Fruit fly (Drosophila melanogaster) ovary, adult (tissue): Measurements from ENCODE around the gene hiro.

Source experiments
- CG17801 ChIP-seq: fragments of 200-800 bp; optimal IDR thresholded peaks from 2 replicates; lab custom pipeline; 2019; ENCODE audit warnings: missing biosample characterization, mild to moderate bottlenecking, missing genetic modification characterization, moderate library complexity; ENCODE audit not compliant: partially characterized antibody

The hiro gene

dm6 chr3L:700160-700917, 12.6 kb upstream of the hiro start:
- TF ChIP-seq CG17801 (GFP tag; lab: Kevin White, UChicago), result no peak

DNA sequence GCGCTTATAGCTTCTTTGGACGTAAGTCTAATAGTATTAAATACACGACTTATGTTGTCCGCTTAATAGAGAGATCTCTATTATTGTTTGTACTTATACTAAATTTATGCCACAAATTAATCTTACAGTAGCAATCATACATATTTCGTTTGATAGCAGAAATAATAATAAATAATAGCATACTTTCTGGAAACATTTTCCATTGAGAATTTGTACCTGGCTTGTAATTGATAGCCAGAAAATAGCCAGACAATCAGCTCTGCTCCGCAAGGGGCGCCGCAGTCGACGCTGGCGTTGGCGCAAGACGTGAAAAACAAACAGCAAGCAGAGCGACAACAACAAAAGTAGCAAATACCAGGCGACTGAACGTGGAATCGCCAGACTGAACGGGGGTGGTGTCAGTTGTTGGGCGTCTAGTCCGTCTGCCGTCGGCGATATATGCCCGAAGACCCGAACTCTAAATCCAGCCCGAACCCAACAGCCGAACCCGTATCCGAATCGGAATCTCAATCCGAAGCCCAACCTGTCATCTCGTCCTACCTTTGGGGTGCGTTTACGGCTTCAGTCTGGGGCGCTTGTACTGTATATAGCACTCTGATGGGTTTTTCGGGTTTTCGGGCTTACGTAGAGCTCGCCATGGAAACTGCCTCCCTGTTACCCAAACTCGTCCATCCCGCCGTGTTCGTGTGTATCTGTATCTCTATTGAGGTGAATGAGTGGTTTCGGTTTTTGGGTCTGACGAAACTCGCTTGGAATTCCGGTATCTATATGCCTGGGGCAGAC, 11.8 kb upstream of the hiro start:
- TF ChIP-seq CG17801 (GFP tag; lab: Kevin White, UChicago), result no peak

- no peak for TF ChIP-seq CG17801 (GFP tag; lab: Kevin White, UChicago)
These were observed 11.1 kb upstream of the hiro start, which contains the start of gene CG13894 for dm6 chr3L:698748-699367. Gene CG13894 (minus strand): TSS chr3L:699144.

DNA sequence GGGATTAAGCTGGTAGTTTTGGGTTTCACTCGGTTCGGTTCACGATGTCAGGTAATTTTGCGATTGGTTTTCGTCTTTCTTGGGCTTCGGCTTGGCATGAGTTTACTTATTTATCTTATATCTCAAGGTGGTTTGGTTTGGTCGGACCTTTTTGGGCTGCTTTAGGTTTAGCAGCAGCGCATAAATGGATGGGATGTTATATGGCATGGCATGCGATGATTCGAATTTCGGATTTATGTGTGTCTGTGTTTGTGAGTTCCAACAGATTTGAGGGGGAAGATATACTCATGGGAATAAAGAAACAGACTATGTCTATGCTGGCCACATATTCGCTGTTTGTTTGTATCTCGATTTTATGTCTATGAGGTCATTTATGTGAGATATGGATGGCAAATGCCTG, 10.0 kb upstream of the hiro start:
- no peak for TF ChIP-seq CG17801 (GFP tag; lab: Kevin White, UChicago)

DNA sequence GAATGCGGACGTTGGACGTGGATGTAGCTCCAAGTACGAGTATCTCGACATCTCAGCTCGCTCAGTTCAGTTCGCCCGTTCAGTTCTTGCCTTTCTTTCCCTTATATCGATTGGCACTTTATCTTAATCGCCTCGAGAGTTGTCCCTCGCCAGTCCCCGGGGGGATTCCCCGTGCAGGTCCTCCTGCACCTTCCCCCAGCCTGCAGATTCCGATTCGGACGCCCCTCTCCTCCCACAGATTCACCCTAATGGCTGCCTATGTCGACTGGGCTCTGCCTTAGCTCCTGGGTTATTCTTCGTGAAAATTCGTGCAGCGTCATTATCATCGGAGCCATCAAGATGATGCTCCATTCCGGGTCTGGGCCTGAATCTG, 9.3 kb upstream of the hiro start:
- no peak for TF ChIP-seq CG17801 (GFP tag; lab: Kevin White, UChicago)

DNA sequence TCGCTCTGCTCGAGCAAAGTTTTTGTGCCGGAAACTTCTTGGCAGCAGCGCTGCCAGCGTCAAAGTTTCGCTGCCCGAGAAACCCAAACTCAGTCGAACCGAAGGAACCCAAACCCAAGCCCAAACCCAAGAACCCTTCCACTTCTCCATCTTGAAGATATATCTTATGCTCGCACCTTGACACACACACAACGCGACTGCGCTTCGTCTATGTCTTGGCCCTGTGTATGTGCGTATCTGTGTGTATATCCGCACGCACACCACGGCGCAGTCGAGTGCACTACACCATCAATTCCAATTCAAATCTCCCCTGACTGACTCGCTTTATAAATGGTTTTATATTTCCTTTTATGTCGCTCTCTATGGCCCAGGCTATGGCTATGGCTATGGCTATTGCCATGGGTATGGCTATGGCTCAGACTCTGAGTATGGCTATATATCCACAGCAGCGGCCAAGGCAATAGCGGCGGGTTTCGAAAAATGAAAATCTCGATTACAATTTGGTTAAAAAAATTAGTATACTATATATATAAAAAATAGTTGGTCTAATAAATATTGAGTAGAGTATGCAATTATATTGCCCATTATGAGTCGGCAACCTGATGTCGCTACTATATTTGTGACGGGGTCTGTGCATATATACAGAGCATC, 8.8 kb upstream of the hiro start:
- TF ChIP-seq CG17801 (GFP tag; lab: Kevin White, UChicago), result no peak

- no peak for TF ChIP-seq CG17801 (GFP tag; lab: Kevin White, UChicago)
These were observed 7.8 kb upstream of the hiro start for dm6 chr3L:695510-695909.

dm6 chr3L:692699-693098, 4.9 kb upstream of the hiro start, which contains the start of gene Vti1a:
Gene Vti1a (minus strand): TSS chr3L:692919.
- peak; percentile 32 for TF ChIP-seq CG17801 (GFP tag; lab: Kevin White, UChicago)

DNA sequence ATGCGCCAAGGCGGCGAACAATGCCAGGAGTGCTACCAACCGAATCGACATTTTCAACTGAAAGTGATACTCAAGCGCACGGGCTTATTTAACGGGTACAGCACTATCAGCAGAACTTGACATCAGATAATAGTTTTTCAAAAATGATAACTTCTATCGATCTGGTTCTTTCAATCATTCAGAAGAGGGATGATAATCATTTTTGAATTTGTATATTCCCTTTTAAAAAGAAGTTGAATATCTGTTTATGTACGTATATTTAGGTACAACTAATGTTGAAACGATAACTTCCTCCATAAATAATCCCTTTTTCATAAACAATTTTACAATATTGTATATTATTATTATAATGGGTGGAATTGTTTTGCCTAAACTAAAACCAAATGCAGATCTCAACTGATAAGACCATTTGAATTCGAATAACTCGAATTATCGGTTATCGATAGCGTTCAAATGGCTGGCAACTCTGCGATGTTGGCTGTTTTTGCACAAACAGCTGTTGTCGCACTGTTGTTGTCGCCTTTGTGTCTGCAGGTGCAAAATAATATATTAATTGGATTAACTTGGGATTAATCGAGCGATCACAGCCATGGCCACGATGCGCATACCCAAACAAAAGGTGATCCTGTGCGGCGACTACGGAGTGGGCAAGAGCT, 2.4 kb upstream of the hiro start, which contains the start of the genes CG32483 and RabX6:
Gene CG32483 (minus strand): TSS at position 51 of the 656 bp plus-strand sequence.
Gene RabX6 (plus strand): TSS at position 487 of the 656 bp plus-strand sequence.
- TF ChIP-seq CG17801 (GFP tag; lab: Kevin White, UChicago), result no peak

- TF ChIP-seq CG17801 (GFP tag; lab: Kevin White, UChicago), result no peak
These were observed 2.3 kb downstream of the hiro start, which contains the start of gene ebd1 for dm6 chr3L:685441-685804. Gene ebd1 (minus strand): TSS chr3L:685549.

dm6 chr3L:684749-685440, 2.9 kb downstream of the hiro start:
- no peak for TF ChIP-seq CG17801 (GFP tag; lab: Kevin White, UChicago)

DNA sequence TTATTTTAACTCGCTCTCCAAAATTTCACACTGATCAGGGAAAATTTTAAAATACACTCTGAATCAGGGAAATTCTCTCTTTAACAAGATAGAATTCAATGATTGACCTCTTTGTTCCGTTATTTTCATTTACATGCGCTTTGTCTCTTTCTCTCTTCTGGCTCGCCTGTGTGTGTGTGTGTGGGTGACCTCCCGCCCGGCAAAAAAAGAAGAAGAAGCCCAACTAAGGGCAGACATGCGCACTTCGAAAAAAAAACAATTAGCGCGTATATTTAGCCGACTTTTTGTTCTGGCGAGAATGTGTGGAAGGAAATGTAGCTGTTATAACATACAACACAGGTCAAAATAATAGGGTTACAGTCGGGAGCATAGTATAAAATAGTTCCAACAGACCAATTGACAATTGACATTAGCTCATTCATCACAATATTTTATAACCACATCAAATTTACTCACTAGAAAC, 5.3 kb downstream of the hiro start, which contains the start of gene CG3386:
Gene CG3386 (minus strand): TSS at position 51 of the 463 bp plus-strand sequence.
- TF ChIP-seq CG17801 (GFP tag; lab: Kevin White, UChicago), result no peak

- peak; percentile 49 for TF ChIP-seq CG17801 (GFP tag; lab: Kevin White, UChicago)
These were observed 5.9 kb downstream of the hiro start for dm6 chr3L:681793-682369.
